Worm (Caenorhabditis elegans): ENCODE measurements around the gene Y57A10A.14.

DNA sequence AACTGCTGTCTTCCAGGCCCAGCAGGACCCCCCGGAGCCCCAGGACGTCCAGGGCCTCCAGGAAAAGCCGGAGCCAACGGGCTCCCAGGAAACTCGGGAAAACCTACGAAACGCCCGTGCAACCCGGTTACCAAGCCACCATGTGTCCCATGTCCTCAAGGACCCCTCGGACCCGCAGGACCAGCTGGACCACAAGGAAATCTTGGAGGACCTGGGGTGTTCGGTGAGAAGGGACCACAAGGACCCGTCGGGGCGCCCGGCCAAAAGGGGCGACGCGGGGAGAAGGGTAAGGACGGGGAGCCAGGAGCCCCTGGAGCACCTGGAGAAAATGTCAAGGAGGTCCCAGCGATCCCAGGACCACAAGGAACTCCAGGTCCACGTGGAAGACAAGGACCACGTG lies 10.3 kb upstream of the Y57A10A.14 start:
- TF ChIP-seq F37B4.10 (GFP tag; IDR thresholded peaks at IDR 0.05) (no peak), F10E7.11 (tag; optimal IDR thresholded peaks at IDR 0.05) (no peak), nfya-2 (GFP tag; IDR thresholded peaks at IDR 0.05) (no peak), hlh-12 (tag; optimal IDR thresholded peaks at IDR 0.05) (no peak), dpl-1 (GFP tag; optimal IDR thresholded peaks at IDR 0.05) (no peak), rcor-1 (GFP tag; IDR thresholded peaks at IDR 0.05) (no peak), attf-6 (GFP tag; IDR thresholded peaks at IDR 0.05) (no peak), madf-6 (GFP tag; IDR thresholded peaks at IDR 0.05) (no peak), snpc-4 (GFP tag; optimal IDR thresholded peaks at IDR 0.05) (no peak), snpc-4 (tag; optimal IDR thresholded peaks at IDR 0.05) (no peak)

Measured in whole organism, young adult.